Worm (Caenorhabditis elegans) whole organism, mixed stage, embryonic: Measurements from ENCODE around the gene srh-147.

Source experiments
- blmp-1 ChIP-seq: fragments of 150-350 bp; optimal IDR thresholded peaks from 2 replicates; lab custom pipeline; 2014; ENCODE audit warnings: missing biosample characterization, missing genetic modification characterization
- ceh-39 ChIP-seq: fragments of 150-350 bp; optimal IDR thresholded peaks from 2 replicates; lab custom pipeline; 2014; ENCODE audit warnings: missing biosample characterization, missing genetic modification characterization
- cnd-1 ChIP-seq: fragments of 200-800 bp; sonication (Bioruptor generic); optimal IDR thresholded peaks from 2 replicates; lab custom pipeline; 2018; ENCODE audit warnings: mild to moderate bottlenecking, missing genetic modification characterization, missing compliant biosample characterization
- elt-1 ChIP-seq: sonication (generic microtip); optimal IDR thresholded peaks from 2 replicates; lab custom pipeline; 2017; ENCODE audit warnings: missing genetic modification characterization, mild to moderate bottlenecking, missing compliant biosample characterization, antibody characterized with exemption, moderate library complexity, borderline replicate concordance; ENCODE audit not compliant: insufficient read depth
- hlh-1 ChIP-seq: fragments of 150-350 bp; optimal IDR thresholded peaks from 2 replicates; lab custom pipeline; 2014; ENCODE audit warnings: missing biosample characterization, missing genetic modification reagents, missing genetic modification characterization
- lin-13 ChIP-seq: fragments of 150-350 bp; optimal IDR thresholded peaks from 2 replicates; lab custom pipeline; 2014; ENCODE audit warnings: missing biosample characterization, missing genetic modification characterization
- nhr-237 ChIP-seq: fragments of 150-350 bp; optimal IDR thresholded peaks from 2 replicates; lab custom pipeline; 2014; ENCODE audit warnings: missing biosample characterization, missing genetic modification characterization
- nhr-28 ChIP-seq: fragments of 150-350 bp; optimal IDR thresholded peaks from 2 replicates; lab custom pipeline; 2014; ENCODE audit warnings: missing biosample characterization, missing genetic modification characterization
- pha-4 ChIP-seq: fragments of 150-350 bp; optimal IDR thresholded peaks from 2 replicates; lab custom pipeline; 2018; ENCODE audit warnings: missing biosample characterization, missing genetic modification reagents, missing genetic modification characterization
- unc-120 ChIP-seq: sonication (generic microtip); optimal IDR thresholded peaks from 2 replicates; lab custom pipeline; 2017; ENCODE audit warnings: missing genetic modification characterization, missing compliant biosample characterization; ENCODE audit not compliant: poor library complexity, severe bottlenecking
- unc-39 ChIP-seq: fragments of 150-350 bp; optimal IDR thresholded peaks from 2 replicates; lab custom pipeline; 2014; ENCODE audit warnings: missing biosample characterization, missing genetic modification characterization
- unc-62 ChIP-seq: fragments of 150-350 bp; optimal IDR thresholded peaks from 2 replicates; lab custom pipeline; 2014; ENCODE audit warnings: missing biosample characterization, missing genetic modification reagents, missing genetic modification characterization
- ztf-11 ChIP-seq: fragments of 150-350 bp; optimal IDR thresholded peaks from 2 replicates; lab custom pipeline; 2014; ENCODE audit warnings: missing biosample characterization, missing genetic modification characterization

DNA sequence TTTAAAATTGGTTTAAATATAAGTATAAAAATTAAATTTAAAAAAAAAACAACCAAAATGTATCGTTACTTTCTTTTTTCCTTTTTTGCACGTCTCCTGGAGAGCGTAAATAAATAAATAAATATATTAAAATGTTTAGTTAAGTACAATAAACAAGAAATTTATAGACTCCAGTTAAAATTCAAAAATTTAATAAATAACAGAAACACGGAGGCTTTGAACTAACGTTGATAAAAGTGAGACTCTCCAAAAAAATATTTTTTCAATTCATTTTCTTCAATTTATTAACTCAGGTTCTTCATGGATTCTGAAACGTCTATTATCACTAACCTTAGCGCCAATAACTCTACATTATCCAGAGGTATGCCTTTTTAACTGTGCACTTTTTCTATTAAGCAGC is 41.6 kb upstream of the srh-147 start, which contains the start of gene T06C12.12:
- TF ChIP-seq unc-39 (tag; lab: Kevin White, UChicago) = no peak
- no peak for TF ChIP-seq unc-120 (tag; lab: Kevin White, UChicago)
- no peak for TF ChIP-seq nhr-237 (tag; lab: Kevin White, UChicago)
- TF ChIP-seq ztf-11 (tag; lab: Kevin White, UChicago) = no peak
- TF ChIP-seq unc-62 (GFP tag; lab: Kevin White, UChicago) = no peak
- TF ChIP-seq nhr-28 (tag; lab: Kevin White, UChicago) = no peak
- TF ChIP-seq ceh-39 (tag; lab: Kevin White, UChicago) = no peak
- no peak for TF ChIP-seq cnd-1
- no peak for TF ChIP-seq pha-4 (tag; lab: Kevin White, UChicago)
- TF ChIP-seq hlh-1 (tag; lab: Kevin White, UChicago) = no peak
- TF ChIP-seq lin-13 (tag; lab: Kevin White, UChicago) = no peak
- no peak for TF ChIP-seq elt-1 (tag; lab: Kevin White, UChicago)
- TF ChIP-seq blmp-1 (tag; lab: Kevin White, UChicago) = no peak
